Fruit fly (Drosophila melanogaster): ENCODE data around the gene CG14151.

Gene CG14151

dm6 chr3L:10648431-10648830 lies 20.1 kb upstream of the CG14151 start (continued):
- TF ChIP-seq tup (GFP tag; optimal IDR thresholded peaks at IDR 0.05), result no peak
- TF ChIP-seq Ssrp (tag; optimal IDR thresholded peaks at IDR 0.05), result peak; percentile 9

DNA sequence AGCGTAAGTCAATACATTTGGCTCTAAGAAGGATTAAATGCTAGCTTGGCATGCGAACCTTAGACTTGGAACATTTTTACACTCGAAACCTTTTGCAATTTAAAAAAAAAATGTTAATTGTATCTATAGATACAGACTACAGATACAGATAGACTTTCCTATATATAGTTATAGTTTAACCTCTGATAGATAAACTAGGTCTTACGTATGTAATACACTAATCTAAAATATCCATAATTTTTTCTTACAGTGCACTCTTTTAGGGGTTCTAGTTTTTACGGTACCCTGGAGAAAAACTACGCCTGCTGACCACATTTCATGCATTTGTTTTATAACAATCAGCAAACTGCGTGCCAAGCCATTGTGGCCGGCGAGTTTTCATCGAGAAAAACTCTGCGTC lies 18.9 kb upstream of the CG14151 start:
- TF ChIP-seq tll (GFP tag; optimal IDR thresholded peaks at IDR 0.05) (no peak), CG11695 (GFP tag; IDR thresholded peaks at IDR 0.05) (no peak), row (GFP tag; IDR thresholded peaks at IDR 0.05) (peak; percentile 8; the same call in 1 of the 3 replicates), sens (GFP tag) (peak; percentile 58), trh (GFP tag; optimal IDR thresholded peaks at IDR 0.05) (no peak), esg (GFP tag; conservative IDR thresholded peaks at IDR 0.05) (0 out of 2 replicates have a peak, but pooled peaks have one; percentile 5), TFAM (GFP tag; optimal IDR thresholded peaks at IDR 0.05) (no peak), CG12071 (GFP tag; optimal IDR thresholded peaks at IDR 0.05) (no peak), kah (GFP tag; optimal IDR thresholded peaks at IDR 0.05) (no peak)

DNA sequence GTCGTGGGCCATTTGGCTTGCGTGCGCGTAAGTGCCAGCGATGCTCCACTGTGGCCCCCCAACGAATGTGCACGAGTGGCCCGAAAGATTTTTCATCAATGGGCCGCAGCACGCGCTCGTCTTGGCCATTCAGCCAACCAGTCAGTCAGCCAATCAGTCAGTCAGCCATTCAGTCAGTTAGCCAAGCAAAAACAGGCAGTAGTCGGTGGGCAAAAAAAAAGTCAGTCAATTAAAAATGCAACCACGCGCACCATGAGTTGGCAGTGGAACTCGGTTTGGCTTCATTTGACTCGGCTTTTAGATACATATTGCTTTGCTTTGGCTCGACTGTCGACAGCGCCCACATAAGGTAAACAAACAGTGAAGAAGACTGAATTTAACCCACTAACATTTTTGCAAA lies 17.7 kb upstream of the CG14151 start:
- peak; percentile 7; the same call in 1 of the 2 replicates for TF ChIP-seq CG5953 (GFP tag; IDR thresholded peaks at IDR 0.05)
- peak; percentile 12 for TF ChIP-seq CG12769 (tag; optimal IDR thresholded peaks at IDR 0.05)
- TF ChIP-seq TFAM (GFP tag; optimal IDR thresholded peaks at IDR 0.05), result no peak
- TF ChIP-seq CG8765 (GFP tag; IDR thresholded peaks at IDR 0.05), result no peak
- TF ChIP-seq CG1647 (GFP tag; optimal IDR thresholded peaks at IDR 0.05), result no peak
- TF ChIP-seq insv (GFP tag; optimal IDR thresholded peaks at IDR 0.05), result no peak
- 0 out of 3 replicates have a peak, but pooled peaks have one; percentile 9 for TF ChIP-seq z (GFP tag; IDR thresholded peaks at IDR 0.05)
- TF ChIP-seq ac (GFP tag; optimal IDR thresholded peaks at IDR 0.05), result no peak
- TF ChIP-seq wek (GFP tag; optimal IDR thresholded peaks at IDR 0.05), result no peak
- peak; percentile 97 for TF ChIP-seq CG8281 (tag; optimal IDR thresholded peaks at IDR 0.05)
- 0 out of 2 replicates have a peak, but pooled peaks have one; percentile 28 for TF ChIP-seq CG11247 (GFP tag; IDR thresholded peaks at IDR 0.05)
- TF ChIP-seq H15 (GFP tag; IDR thresholded peaks at IDR 0.05), result no peak
- peak; percentile 42; the same call in 1 of the 2 replicates for TF ChIP-seq vvl (GFP tag; IDR thresholded peaks at IDR 0.05)
- no peak for TF ChIP-seq Mes4 (GFP tag; optimal IDR thresholded peaks at IDR 0.05)
- TF ChIP-seq chinmo (GFP tag; IDR thresholded peaks at IDR 0.05; ENCODE audit: partially characterized antibody), result peak; percentile 43; the same call in 1 of the 4 replicates
- no peak for TF ChIP-seq gcm2 (GFP tag; optimal IDR thresholded peaks at IDR 0.05)
- TF ChIP-seq salm (tag; optimal IDR thresholded peaks at IDR 0.05), result no peak
- TF ChIP-seq CG2889 (GFP tag; IDR thresholded peaks at IDR 0.05), result 0 out of 3 replicates have a peak, but pooled peaks have one; percentile 39
- peak; percentile 43 for TF ChIP-seq grau (tag; optimal IDR thresholded peaks at IDR 0.05)
- TF ChIP-seq CG14441 (GFP tag; IDR thresholded peaks at IDR 0.05), result peak; percentile 2; the same call in 1 of the 2 replicates
- no peak for TF ChIP-seq Sox102F (GFP tag; optimal IDR thresholded peaks at IDR 0.05)
- TF ChIP-seq Med (GFP tag), result peak; percentile 7
- TF ChIP-seq Awh (GFP tag; IDR thresholded peaks at IDR 0.05), result 0 out of 2 replicates have a peak, but pooled peaks have one; percentile 20
- TF ChIP-seq CG32532 (GFP tag; IDR thresholded peaks at IDR 0.05), result peak; percentile 37; the same call in 1 of the 2 replicates
- TF ChIP-seq CG16779 (GFP tag; IDR thresholded peaks at IDR 0.05), result 0 out of 2 replicates have a peak, but pooled peaks have one; percentile 25
- no peak for TF ChIP-seq C15 (GFP tag; IDR thresholded peaks at IDR 0.05)
- 0 out of 2 replicates have a peak, but pooled peaks have one; percentile 21 for TF ChIP-seq Oaz (GFP tag; IDR thresholded peaks at IDR 0.05)
- TF ChIP-seq CG4282 (GFP tag; optimal IDR thresholded peaks at IDR 0.05), result no peak
- TF ChIP-seq Xrp1 (GFP tag; IDR thresholded peaks at IDR 0.05), result no peak
- no peak for TF ChIP-seq Atf-2 (GFP tag; optimal IDR thresholded peaks at IDR 0.05)
- TF ChIP-seq scrt (GFP tag; optimal IDR thresholded peaks at IDR 0.05), result no peak
- TF ChIP-seq row (GFP tag; IDR thresholded peaks at IDR 0.05), result peak; percentile 29; the same call in 1 of the 3 replicates
- peak; percentile 46; the same call in 1 of the 3 replicates for TF ChIP-seq ci (GFP tag; IDR thresholded peaks at IDR 0.05)
- peak; percentile 62; the same call in 1 of the 3 replicates for TF ChIP-seq sr (GFP tag; IDR thresholded peaks at IDR 0.05)
- TF ChIP-seq Lim3 (GFP tag; IDR thresholded peaks at IDR 0.05), result no peak
